Worm (Caenorhabditis elegans) whole organism, L4 larva: Measurements from ENCODE around the gene Y40B10A.11.

ENCODE experiments used
- Y5F2A.4 ChIP-seq: fragments of 200-800 bp; sonication (Bioruptor generic); optimal IDR thresholded peaks from 2 replicates; lab custom pipeline; 2018; ENCODE audit warnings: mild to moderate bottlenecking, missing genetic modification characterization, missing compliant biosample characterization
- aha-1 ChIP-seq: fragments of 150-350 bp; peaks from one replicate; lab custom pipeline; 2014; ENCODE audit warnings: missing biosample characterization, missing genetic modification characterization
- ama-1 ChIP-seq: fragments of 150-350 bp; optimal IDR thresholded peaks from 2 replicates; lab custom pipeline; 2014; ENCODE audit warnings: inconsistent platforms, mixed read lengths
- ces-1 ChIP-seq: fragments of 150-350 bp; sonication (generic microtip); optimal IDR thresholded peaks from 4 replicates; lab custom pipeline; 2014; ENCODE audit warnings: missing biosample characterization, missing genetic modification reagents, missing genetic modification characterization
- daf-19 ChIP-seq: fragments of 200-800 bp; sonication (Bioruptor generic); conservative IDR thresholded peaks from 2 replicates; pipeline ENCODE4 v1.3.6; 2022; ENCODE audit warnings: missing genetic modification characterization, missing compliant biosample characterization
- lin-13 ChIP-seq: fragments of 150-350 bp; optimal IDR thresholded peaks from 2 replicates; lab custom pipeline; 2014; ENCODE audit warnings: missing biosample characterization, missing genetic modification reagents, missing genetic modification characterization
- mdl-1 ChIP-seq, 2 experiments: fragments of 150-350 bp in 1 of 2; sonication (generic microtip) in 1 of 2; optimal IDR thresholded peaks; 2 replicates each; lab custom pipeline; 2014 to 2017; ENCODE audit warnings: missing biosample characterization in 2 of 2, missing genetic modification characterization in 2 of 2
- mxl-3 ChIP-seq: fragments of 200-800 bp; sonication (Bioruptor generic); optimal IDR thresholded peaks from 2 replicates; lab custom pipeline; 2018; ENCODE audit warnings: mild to moderate bottlenecking, missing genetic modification characterization, missing compliant biosample characterization
- nhr-11 ChIP-seq: fragments of 150-350 bp; optimal IDR thresholded peaks from 2 replicates; lab custom pipeline; 2014; ENCODE audit warnings: missing biosample characterization, missing genetic modification characterization
- nhr-41 ChIP-seq: fragments of 200-800 bp; sonication (Bioruptor generic); IDR thresholded peaks from 2 replicates; pipeline ENCODE4 v1.3.6; 2022; ENCODE audit warnings: missing genetic modification reagents, missing genetic modification characterization, missing compliant biosample characterization
- nhr-76 ChIP-seq: fragments of 150-350 bp; optimal IDR thresholded peaks from 2 replicates; lab custom pipeline; 2014; ENCODE audit warnings: missing biosample characterization, missing genetic modification characterization
- pqm-1 ChIP-seq: sonication (generic microtip); optimal IDR thresholded peaks from 2 replicates; lab custom pipeline; 2017; ENCODE audit warnings: missing biosample characterization, missing genetic modification characterization
- sdz-12 ChIP-seq: fragments of 200-800 bp; sonication (Bioruptor generic); optimal IDR thresholded peaks from 2 replicates; lab custom pipeline; 2018; ENCODE audit warnings: mild to moderate bottlenecking, missing genetic modification characterization, missing compliant biosample characterization
- unc-62 ChIP-seq, 3 experiments: fragments of 150-350 bp in 1 of 3; sonication (generic microtip); optimal IDR thresholded peaks in 2 of 3; peaks in 1 of 3; 1 replicate in 1 of 3; 2 replicates in 2 of 3; lab custom pipeline; 2014 to 2017; ENCODE audit warnings: missing biosample characterization in 3 of 3, missing genetic modification characterization in 3 of 3, missing genetic modification reagents in 3 of 3, missing genotype in 1 of 3

ce11 chrV:2083869-2084268 lies 32.5 kb upstream of the Y40B10A.11 start:
- TF ChIP-seq ces-1 (GFP tag; lab: Kevin White, UChicago) (no peak), unc-62 (GFP tag; optimal IDR thresholded peaks at IDR 0.05 in 1 of 2; lab: Kevin White, UChicago) (no peak), unc-62 (tag; optimal IDR thresholded peaks at IDR 0.05; lab: Kevin White, UChicago) (no peak), ama-1 (lab: Kevin White, UChicago) (no peak), pqm-1 (tag; lab: Kevin White, UChicago) (no peak), mdl-1 (tag; optimal IDR thresholded peaks at IDR 0.05; lab: Kevin White, UChicago) (no peak), sdz-12 (GFP tag; lab: Kevin White, UChicago) (no peak), aha-1 (tag; lab: Kevin White, UChicago) (peak; percentile 93), mxl-3 (GFP tag; lab: Kevin White, UChicago) (no peak), nhr-11 (tag; lab: Kevin White, UChicago) (no peak), nhr-41 (GFP tag; lab: Robert Waterston, UW) (no peak), lin-13 (GFP tag; lab: Kevin White, UChicago) (no peak), daf-19 (GFP tag; lab: Robert Waterston, UW) (no peak), Y5F2A.4 (GFP tag; lab: Kevin White, UChicago) (no peak), nhr-76 (tag; lab: Kevin White, UChicago) (no peak)
